Worm (Caenorhabditis elegans) whole organism, L3 larva: ENCODE data around the gene C27C12.1.

Experiments
- ZK546.5 ChIP-seq: sonication (generic microtip); optimal IDR thresholded peaks from 2 replicates; lab custom pipeline; 2017; ENCODE audit warnings: missing biosample characterization, missing genetic modification characterization
- ceh-82 ChIP-seq: fragments of 150-350 bp; optimal IDR thresholded peaks from 2 replicates; lab custom pipeline; 2014; ENCODE audit warnings: missing biosample characterization, missing genetic modification characterization
- snpc-4 ChIP-seq: fragments of 150-350 bp; optimal IDR thresholded peaks from 2 replicates; lab custom pipeline; 2014; ENCODE audit warnings: missing biosample characterization, missing genetic modification characterization

DNA sequence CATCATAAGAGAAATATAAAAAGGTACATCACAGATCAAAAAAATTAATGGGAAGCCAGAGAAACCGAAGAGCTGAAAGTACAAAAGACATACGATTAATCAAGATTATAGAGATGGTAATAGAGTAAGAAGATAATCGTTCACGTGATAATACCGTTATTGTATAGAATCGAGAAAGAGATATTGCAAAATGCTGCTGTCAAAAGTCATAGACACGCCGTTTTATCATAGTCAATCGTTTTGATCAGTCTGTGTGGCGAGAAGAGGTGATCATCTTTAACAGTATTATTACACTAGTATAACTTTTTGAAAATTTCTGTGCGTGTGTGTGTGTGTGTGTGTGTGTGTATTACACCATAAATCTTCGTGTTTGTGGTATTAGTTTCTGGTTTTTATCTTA is 40.8 kb upstream of the C27C12.1 start:
- no peak for TF ChIP-seq snpc-4 (tag; lab: Kevin White, UChicago)
- TF ChIP-seq ZK546.5: no peak
- no peak for TF ChIP-seq ceh-82 (tag; lab: Kevin White, UChicago)
